Worm (Caenorhabditis elegans) whole organism, L3 larva: Measurements from ENCODE around the gene Y51A2B.6.

Experiments
- R02D3.7 ChIP-seq: fragments of 150-350 bp; optimal IDR thresholded peaks from 2 replicates; lab custom pipeline; 2014; ENCODE audit warnings: missing biosample characterization, missing genetic modification characterization
- aly-2 ChIP-seq: fragments of 150-350 bp; optimal IDR thresholded peaks from 2 replicates; lab custom pipeline; 2014; ENCODE audit warnings: missing biosample characterization, missing genetic modification characterization
- fkh-10 ChIP-seq: sonication (generic microtip); optimal IDR thresholded peaks from 2 replicates; lab custom pipeline; 2017; ENCODE audit warnings: missing biosample characterization, missing genetic modification reagents, missing genetic modification characterization
- nhr-237 ChIP-seq: fragments of 150-350 bp; optimal IDR thresholded peaks from 2 replicates; lab custom pipeline; 2014; ENCODE audit warnings: missing biosample characterization, missing genetic modification characterization
- nhr-25 ChIP-seq: sonication (generic microtip); optimal IDR thresholded peaks from 2 replicates; lab custom pipeline; 2017; ENCODE audit warnings: missing biosample characterization, missing genetic modification characterization
- nhr-28 ChIP-seq: fragments of 150-350 bp; optimal IDR thresholded peaks from 2 replicates; lab custom pipeline; 2014; ENCODE audit warnings: missing biosample characterization, missing genetic modification characterization
- pha-4 ChIP-seq: fragments of 150-350 bp; optimal IDR thresholded peaks from 2 replicates; lab custom pipeline; 2014; ENCODE audit warnings: missing biosample characterization, missing genetic modification reagents, missing genetic modification characterization
- snpc-4 ChIP-seq: fragments of 150-350 bp; optimal IDR thresholded peaks from 2 replicates; lab custom pipeline; 2014; ENCODE audit warnings: missing biosample characterization, missing genetic modification characterization
- tbx-2 ChIP-seq: sonication (generic microtip); optimal IDR thresholded peaks from 2 replicates; lab custom pipeline; 2016; ENCODE audit warnings: mild to moderate bottlenecking, missing genetic modification characterization, missing compliant biosample characterization
- unc-62 ChIP-seq: fragments of 150-350 bp; sonication (generic microtip); optimal IDR thresholded peaks from 4 replicates; lab custom pipeline; 2014; ENCODE audit warnings: missing biosample characterization, missing genetic modification reagents, missing genetic modification characterization

- TF ChIP-seq nhr-28 (tag; lab: Kevin White, UChicago) = no peak
- TF ChIP-seq nhr-25 (tag; lab: Kevin White, UChicago) = no peak
- no peak for TF ChIP-seq fkh-10 (GFP tag; lab: Kevin White, UChicago)
- no peak for TF ChIP-seq nhr-237 (tag; lab: Kevin White, UChicago)
- TF ChIP-seq aly-2 (tag; lab: Kevin White, UChicago) = no peak
- TF ChIP-seq snpc-4 = no peak
- no peak for TF ChIP-seq unc-62 (GFP tag; lab: Kevin White, UChicago)
- TF ChIP-seq tbx-2 (tag; lab: Kevin White, UChicago) = no peak
- TF ChIP-seq R02D3.7 (tag; lab: Kevin White, UChicago) = no peak
- no peak for TF ChIP-seq pha-4 (tag; lab: Kevin White, UChicago)
Observed at ce11 chrV:18425544-18425943, 31.4 kb upstream of the Y51A2B.6 start, which contains the start of gene ZK262.19.
